Worm (Caenorhabditis elegans) whole organism, L3 larva: ENCODE measurements around the gene pqn-79.
"Not testable (repeated sequence)": the region's sequence is repeated elsewhere in the genome, so short reads cannot be mapped to it uniquely, and the experiment has no call there.

ENCODE experiments used
- R02D3.7 ChIP-seq: fragments of 150-350 bp; optimal IDR thresholded peaks from 2 replicates; lab custom pipeline; 2014; ENCODE audit warnings: missing biosample characterization, missing genetic modification characterization
- ZK546.5 ChIP-seq: sonication (generic microtip); optimal IDR thresholded peaks from 2 replicates; lab custom pipeline; 2017; ENCODE audit warnings: missing biosample characterization, missing genetic modification characterization
- aly-2 ChIP-seq: fragments of 150-350 bp; optimal IDR thresholded peaks from 2 replicates; lab custom pipeline; 2014; ENCODE audit warnings: missing biosample characterization, missing genetic modification characterization
- ama-1 ChIP-seq: fragments of 150-350 bp; optimal IDR thresholded peaks from 2 replicates; lab custom pipeline; 2018
- ceh-28 ChIP-seq: fragments of 150-350 bp; optimal IDR thresholded peaks from 2 replicates; lab custom pipeline; 2014; ENCODE audit warnings: missing biosample characterization, missing genetic modification reagents, missing genetic modification characterization
- ceh-9 ChIP-seq: sonication (generic microtip); optimal IDR thresholded peaks from 2 replicates; lab custom pipeline; 2018; ENCODE audit warnings: missing biosample characterization, missing genetic modification characterization
- daf-12 ChIP-seq: fragments of 150-350 bp; optimal IDR thresholded peaks from 2 replicates; lab custom pipeline; 2014; ENCODE audit warnings: missing biosample characterization, missing genetic modification reagents, missing genetic modification characterization
- elt-1 ChIP-seq: fragments of 150-350 bp; optimal IDR thresholded peaks from 2 replicates; lab custom pipeline; 2014; ENCODE audit warnings: missing biosample characterization, missing genetic modification characterization
- elt-2 ChIP-seq: sonication (generic microtip); optimal IDR thresholded peaks from 2 replicates; lab custom pipeline; 2016; ENCODE audit warnings: missing genetic modification reagents, mild to moderate bottlenecking, missing genetic modification characterization, missing compliant biosample characterization
- elt-3 ChIP-seq, 3 experiments: fragments of 150-350 bp in 1 of 3; sonication (generic microtip) in 2 of 3; optimal IDR thresholded peaks; 2 replicates in 2 of 3; 4 replicates in 1 of 3; lab custom pipeline; 2014 to 2017; ENCODE audit warnings: missing biosample characterization in 3 of 3, missing genetic modification characterization in 3 of 3
- eor-1 ChIP-seq, 2 experiments: fragments of 150-350 bp; optimal IDR thresholded peaks; 2 replicates each; lab custom pipeline; 2014 to 2018; ENCODE audit warnings: missing biosample characterization in 2 of 2, missing genetic modification characterization in 2 of 2
- fkh-2 ChIP-seq: fragments of 150-350 bp; optimal IDR thresholded peaks from 2 replicates; lab custom pipeline; 2014; ENCODE audit warnings: missing biosample characterization, missing genetic modification reagents, missing genetic modification characterization
- fos-1 ChIP-seq: fragments of 150-350 bp; optimal IDR thresholded peaks from 2 replicates; lab custom pipeline; 2014; ENCODE audit warnings: missing biosample characterization, missing genetic modification characterization
- hmg-11 ChIP-seq: sonication (generic microtip); optimal IDR thresholded peaks from 2 replicates; lab custom pipeline; 2016; ENCODE audit warnings: missing genetic modification characterization, missing compliant biosample characterization
- jun-1 ChIP-seq: fragments of 150-350 bp; optimal IDR thresholded peaks from 2 replicates; lab custom pipeline; 2014; ENCODE audit warnings: missing biosample characterization, missing genetic modification reagents, missing genetic modification characterization
- lsy-12 ChIP-seq: sonication (generic microtip); optimal IDR thresholded peaks from 2 replicates; lab custom pipeline; 2016; ENCODE audit warnings: mild to moderate bottlenecking, missing genetic modification characterization, missing compliant biosample characterization
- mml-1 ChIP-seq: fragments of 150-350 bp; sonication (generic microtip); optimal IDR thresholded peaks from 3 replicates; lab custom pipeline; 2014; ENCODE audit warnings: missing biosample characterization, missing genetic modification characterization
- nfya-1 ChIP-seq: sonication (generic microtip); optimal IDR thresholded peaks from 2 replicates; lab custom pipeline; 2017; ENCODE audit warnings: missing genetic modification characterization, mild to moderate bottlenecking, missing compliant biosample characterization, antibody characterized with exemption, moderate library complexity; ENCODE audit not compliant: insufficient read depth
- nhr-11 ChIP-seq: fragments of 150-350 bp; optimal IDR thresholded peaks from 2 replicates; lab custom pipeline; 2014; ENCODE audit warnings: missing biosample characterization, missing genetic modification characterization
- nhr-12 ChIP-seq: fragments of 150-350 bp; optimal IDR thresholded peaks from 2 replicates; lab custom pipeline; 2014; ENCODE audit warnings: missing biosample characterization, missing genetic modification characterization
- nhr-23 ChIP-seq: fragments of 150-350 bp; optimal IDR thresholded peaks from 2 replicates; lab custom pipeline; 2014; ENCODE audit warnings: missing biosample characterization, missing genetic modification reagents, missing genetic modification characterization
- nhr-237 ChIP-seq: fragments of 150-350 bp; optimal IDR thresholded peaks from 2 replicates; lab custom pipeline; 2014; ENCODE audit warnings: missing biosample characterization, missing genetic modification characterization
- nhr-28 ChIP-seq: fragments of 150-350 bp; optimal IDR thresholded peaks from 2 replicates; lab custom pipeline; 2014; ENCODE audit warnings: missing biosample characterization, missing genetic modification characterization
- nhr-77 ChIP-seq: fragments of 150-350 bp; optimal IDR thresholded peaks from 2 replicates; lab custom pipeline; 2014; ENCODE audit warnings: missing biosample characterization, missing genetic modification characterization
- pha-4 ChIP-seq: fragments of 150-350 bp; optimal IDR thresholded peaks from 2 replicates; lab custom pipeline; 2014; ENCODE audit warnings: missing biosample characterization, missing genetic modification reagents, missing genetic modification characterization
- pqm-1 ChIP-seq: fragments of 150-350 bp; optimal IDR thresholded peaks from 2 replicates; lab custom pipeline; 2017; ENCODE audit warnings: missing biosample characterization, missing genetic modification characterization, inconsistent platforms
- sea-2 ChIP-seq: fragments of 150-350 bp; sonication (generic microtip); optimal IDR thresholded peaks from 4 replicates; lab custom pipeline; 2014; ENCODE audit warnings: missing biosample characterization, missing genetic modification reagents, missing genetic modification characterization
- skn-1 ChIP-seq: fragments of 150-350 bp; optimal IDR thresholded peaks from 2 replicates; lab custom pipeline; 2014; ENCODE audit warnings: missing biosample characterization, missing genetic modification characterization
- zag-1 ChIP-seq: fragments of 150-350 bp; optimal IDR thresholded peaks from 2 replicates; lab custom pipeline; 2014; ENCODE audit warnings: missing biosample characterization, missing genetic modification characterization

Gene pqn-79

ce11 chrIV:15631217-15631616 is 35.8 kb downstream of the pqn-79 start, which contains the start of gene Y105C5A.9:
Gene Y105C5A.9 (plus strand): TSS chrIV:15631517.
- TF ChIP-seq zag-1 (tag; lab: Kevin White, UChicago) (no peak), nhr-12 (tag; lab: Kevin White, UChicago) (no peak), elt-1 (tag; lab: Kevin White, UChicago) (no peak), aly-2 (tag; lab: Kevin White, UChicago) (no peak), jun-1 (tag; lab: Kevin White, UChicago) (no peak), lsy-12 (tag; lab: Kevin White, UChicago) (no peak), nhr-237 (tag; lab: Kevin White, UChicago) (no peak), fos-1 (tag; lab: Kevin White, UChicago) (no peak), eor-1 (tag; optimal IDR thresholded peaks at IDR 0.05; lab: Kevin White, UChicago) (no peak), mml-1 (tag; lab: Kevin White, UChicago) (no peak), ceh-28 (tag; lab: Kevin White, UChicago) (no peak), daf-12 (tag; lab: Kevin White, UChicago) (no peak), elt-3 (tag; optimal IDR thresholded peaks at IDR 0.05; lab: Kevin White, UChicago) (no peak), R02D3.7 (tag; lab: Kevin White, UChicago) (no peak), nhr-28 (no peak)
- TF ChIP-seq, all 47 proteins: peak for 0

- peak; percentile 30 for TF ChIP-seq nfya-1 (tag; lab: Kevin White, UChicago)
These were observed 38.9 kb downstream of the pqn-79 start, which contains the start of gene Y105C5A.1274 for ce11 chrIV:15634240-15634789. Gene Y105C5A.1274 (plus strand): TSS chrIV:15634739.

- not testable (repeated sequence) for TF ChIP-seq elt-1, nfya-1, ceh-9 (tag; lab: Kevin White, UChicago)
These were observed 40.1 kb downstream of the pqn-79 start, which contains the start of gene Y105C5A.10 for ce11 chrIV:15635462-15635861. Gene Y105C5A.10 (plus strand): TSS chrIV:15635762.

ce11 chrIV:15639223-15639622 is 43.9 kb downstream of the pqn-79 start:
- TF ChIP-seq hmg-11 (tag; lab: Kevin White, UChicago) (no peak), nhr-12 (tag; lab: Kevin White, UChicago) (no peak), nhr-23 (tag; lab: Kevin White, UChicago) (no peak), daf-12 (tag; lab: Kevin White, UChicago) (no peak), zag-1 (tag; lab: Kevin White, UChicago) (no peak), ama-1 (no peak), elt-2 (tag; lab: Kevin White, UChicago) (no peak), jun-1 (tag; lab: Kevin White, UChicago) (no peak), sea-2 (GFP tag; lab: Kevin White, UChicago) (no peak), nhr-77 (tag; lab: Kevin White, UChicago) (no peak), ZK546.5 (no peak), skn-1 (tag; lab: Kevin White, UChicago) (no peak), fos-1 (tag; lab: Kevin White, UChicago) (no peak), pqm-1 (no peak), ceh-28 (tag; lab: Kevin White, UChicago) (no peak), nhr-11 (tag; lab: Kevin White, UChicago) (no peak), fkh-2 (tag; lab: Kevin White, UChicago) (no peak)

ce11 chrIV:15640852-15641251 is 45.5 kb downstream of the pqn-79 start, which contains the start of gene Y105C5A.13:
Gene Y105C5A.13 (plus strand): TSS chrIV:15641231.
- TF ChIP-seq ceh-9 (tag; lab: Kevin White, UChicago) = no peak
- TF ChIP-seq nfya-1 (tag; lab: Kevin White, UChicago) = no peak
- TF ChIP-seq skn-1 (tag; lab: Kevin White, UChicago) = no peak
- TF ChIP-seq jun-1 (tag; lab: Kevin White, UChicago) = peak; percentile 55
- no peak for TF ChIP-seq nhr-237 (tag; lab: Kevin White, UChicago)
- TF ChIP-seq nhr-28 = no peak
- peak; percentile 82 for TF ChIP-seq pqm-1
- TF ChIP-seq pha-4 (tag; lab: Kevin White, UChicago) = peak; percentile 7
- TF ChIP-seq elt-2 (tag; lab: Kevin White, UChicago) = peak; percentile 89

ce11 chrIV:15641699-15642098 is 46.3 kb downstream of the pqn-79 start, which contains the start of gene Y105C5A.12:
Gene Y105C5A.12 (minus strand): TSS chrIV:15641799.
- not testable (repeated sequence) for TF ChIP-seq aly-2 (tag; lab: Kevin White, UChicago); jun-1 (tag; lab: Kevin White, UChicago); eor-1 (tag; optimal IDR thresholded peaks at IDR 0.05; lab: Kevin White, UChicago)
